Fruit fly (Drosophila melanogaster) whole organism, pupa: Measurements from ENCODE around the gene RhoU.
A peak's percentile ranks its signal among the peaks of the same experiment; 100 is the strongest.

ENCODE experiments used
- CG10348 ChIP-seq: fragments of 200-800 bp; sonication (Bioruptor generic); IDR thresholded peaks from 2 replicates; pipeline ENCODE4 v1.3.6; 2022; ENCODE audit warnings: missing biosample characterization, missing genetic modification characterization
- CG12605 ChIP-seq: fragments of 200-800 bp; sonication (Bioruptor generic); IDR thresholded peaks from 2 replicates; pipeline ENCODE4 v1.3.6; 2022; ENCODE audit warnings: missing biosample characterization, missing genetic modification characterization
- CG13204 ChIP-seq: fragments of 200-800 bp; sonication (Bioruptor generic); optimal IDR thresholded peaks from 2 replicates; lab custom pipeline; 2018; ENCODE audit warnings: missing biosample characterization, mild to moderate bottlenecking, missing genetic modification characterization, moderate library complexity
- CG14655 ChIP-seq: fragments of 200-800 bp; sonication (Bioruptor generic); optimal IDR thresholded peaks from 3 replicates; lab custom pipeline; 2017; ENCODE audit warnings: mild to moderate bottlenecking, missing biosample characterization, missing genetic modification reagents, missing genetic modification characterization
- CG15710 ChIP-seq: fragments of 200-800 bp; sonication (Bioruptor generic); optimal IDR thresholded peaks from 2 replicates; lab custom pipeline; 2018; ENCODE audit warnings: missing biosample characterization, mild to moderate bottlenecking, missing genetic modification characterization, moderate library complexity
- CG17806 ChIP-seq: fragments of 200-800 bp; sonication (Bioruptor generic); optimal IDR thresholded peaks from 2 replicates; lab custom pipeline; 2018; ENCODE audit warnings: missing biosample characterization, mild to moderate bottlenecking, missing genetic modification characterization, moderate library complexity
- CG32121 ChIP-seq: fragments of 200-800 bp; sonication (Bioruptor generic); IDR thresholded peaks from 2 replicates; pipeline ENCODE4 v1.3.6; 2022; ENCODE audit warnings: missing biosample characterization, missing genetic modification characterization
- CG34367 ChIP-seq: fragments of 200-800 bp; sonication (Bioruptor generic); optimal IDR thresholded peaks from 2 replicates; lab custom pipeline; 2018; ENCODE audit warnings: missing biosample characterization, mild to moderate bottlenecking, missing genetic modification characterization
- CG4496 ChIP-seq: fragments of 200-800 bp; sonication (Bioruptor generic); IDR thresholded peaks from 3 replicates; pipeline ENCODE4 v1.3.6; 2022; ENCODE audit warnings: missing biosample characterization, missing genetic modification characterization
- CG8159 ChIP-seq: fragments of 200-800 bp; sonication (Bioruptor generic); optimal IDR thresholded peaks from 3 replicates; lab custom pipeline; 2018; ENCODE audit warnings: missing biosample characterization, mild to moderate bottlenecking, missing genetic modification characterization, moderate library complexity
- CG8301 ChIP-seq: fragments of 200-800 bp; sonication (Bioruptor generic); optimal IDR thresholded peaks from 2 replicates; lab custom pipeline; 2018; ENCODE audit warnings: missing biosample characterization, mild to moderate bottlenecking, missing genetic modification characterization
- CG9948 ChIP-seq: fragments of 200-800 bp; sonication (Bioruptor generic); optimal IDR thresholded peaks from 2 replicates; lab custom pipeline; 2018; ENCODE audit warnings: missing biosample characterization, mild to moderate bottlenecking, missing genetic modification characterization, moderate library complexity
- D1 ChIP-seq: fragments of 200-800 bp; sonication (Bioruptor generic); optimal IDR thresholded peaks from 2 replicates; lab custom pipeline; 2018; ENCODE audit warnings: missing biosample characterization, mild to moderate bottlenecking, missing genetic modification characterization, moderate library complexity
- EcR ChIP-seq: fragments of 200-800 bp; sonication (Bioruptor generic); optimal IDR thresholded peaks from 3 replicates; lab custom pipeline; 2019; ENCODE audit warnings: missing biosample characterization, missing genetic modification characterization, mild to moderate bottlenecking, moderate library complexity, missing genetic modification reagents
- Ets98B ChIP-seq: fragments of 200-800 bp; sonication (Bioruptor generic); IDR thresholded peaks from 2 replicates; pipeline ENCODE4 v1.3.6; 2022; ENCODE audit warnings: missing biosample characterization, missing genetic modification characterization
- Pif1A ChIP-seq: fragments of 200-800 bp; sonication (Bioruptor generic); optimal IDR thresholded peaks from 3 replicates; lab custom pipeline; 2016; ENCODE audit warnings: missing biosample characterization, missing genetic modification characterization
- Pif1B ChIP-seq: fragments of 200-800 bp; sonication (Bioruptor generic); optimal IDR thresholded peaks from 3 replicates; lab custom pipeline; 2016; ENCODE audit warnings: missing biosample characterization, missing genetic modification characterization
- Snoo ChIP-seq: fragments of 200-800 bp; sonication (Bioruptor generic); optimal IDR thresholded peaks from 3 replicates; lab custom pipeline; 2017; ENCODE audit warnings: missing biosample characterization, mild to moderate bottlenecking, missing genetic modification characterization, inconsistent platforms
- fd96Ca ChIP-seq: fragments of 200-800 bp; sonication (Bioruptor generic); IDR thresholded peaks from 3 replicates; pipeline ENCODE4 v1.3.6; 2022; ENCODE audit warnings: missing biosample characterization, missing genetic modification characterization
- gl ChIP-seq: fragments of 200-800 bp; sonication (Bioruptor generic); optimal IDR thresholded peaks from 2 replicates; lab custom pipeline; 2018; ENCODE audit warnings: missing biosample characterization, mild to moderate bottlenecking, missing genetic modification characterization
- rn ChIP-seq: fragments of 200-800 bp; sonication (Bioruptor generic); IDR thresholded peaks from 2 replicates; pipeline ENCODE4 v1.3.6; 2022; ENCODE audit warnings: missing biosample characterization, missing genetic modification characterization

Gene RhoU

DNA sequence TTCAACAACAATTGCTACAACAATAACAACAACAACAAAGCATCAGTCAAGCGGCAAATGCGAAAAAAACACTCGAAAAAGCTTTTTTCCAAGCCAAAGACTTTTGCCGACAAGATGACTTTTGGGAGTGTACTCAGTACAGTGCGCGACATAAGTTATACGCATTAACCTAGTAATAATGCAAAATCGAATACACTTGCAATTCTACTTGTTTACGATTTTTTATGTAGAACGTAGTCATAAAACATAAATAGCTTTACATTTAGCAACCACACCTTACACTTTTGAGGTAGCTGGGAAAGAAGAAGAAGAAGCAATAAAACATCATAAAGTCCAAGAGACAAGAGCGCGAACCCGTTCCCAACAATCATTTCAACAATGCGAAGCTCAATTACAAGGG is 18.1 kb downstream of the RhoU start:
- TF ChIP-seq CG12605 (GFP tag; lab: Robert Waterston, UW) (peak; percentile 56), fd96Ca (GFP tag; lab: Robert Waterston, UW) (peak; percentile 67; the same call in 1 of the 3 replicates), CG4496 (peak; percentile 89), EcR (GFP tag; lab: Kevin White, UChicago) (no peak), Pif1A (GFP tag; lab: Kevin White, UChicago) (peak; percentile 61), CG10348 (GFP tag; lab: Robert Waterston, UW) (no peak), CG32121 (peak; percentile 66; the same call in 1 of the 2 replicates), CG14655 (GFP tag; lab: Kevin White, UChicago) (peak; percentile 50), rn (no peak), CG9948 (peak; percentile 38), CG8301 (peak; percentile 20), CG13204 (GFP tag; lab: Kevin White, UChicago) (no peak), Snoo (tag; lab: Kevin White, UChicago) (peak; percentile 67), CG15710 (tag; lab: Kevin White, UChicago) (peak; percentile 49), CG34367 (tag; lab: Kevin White, UChicago) (peak; percentile 37), CG17806 (tag; lab: Kevin White, UChicago) (peak; percentile 32), Ets98B (peak; percentile 76), gl (peak; percentile 6), Pif1B (GFP tag; lab: Kevin White, UChicago) (peak; percentile 53), D1 (tag; lab: Kevin White, UChicago) (peak; percentile 14), CG8159 (tag; lab: Kevin White, UChicago) (peak; percentile 53)

DNA sequence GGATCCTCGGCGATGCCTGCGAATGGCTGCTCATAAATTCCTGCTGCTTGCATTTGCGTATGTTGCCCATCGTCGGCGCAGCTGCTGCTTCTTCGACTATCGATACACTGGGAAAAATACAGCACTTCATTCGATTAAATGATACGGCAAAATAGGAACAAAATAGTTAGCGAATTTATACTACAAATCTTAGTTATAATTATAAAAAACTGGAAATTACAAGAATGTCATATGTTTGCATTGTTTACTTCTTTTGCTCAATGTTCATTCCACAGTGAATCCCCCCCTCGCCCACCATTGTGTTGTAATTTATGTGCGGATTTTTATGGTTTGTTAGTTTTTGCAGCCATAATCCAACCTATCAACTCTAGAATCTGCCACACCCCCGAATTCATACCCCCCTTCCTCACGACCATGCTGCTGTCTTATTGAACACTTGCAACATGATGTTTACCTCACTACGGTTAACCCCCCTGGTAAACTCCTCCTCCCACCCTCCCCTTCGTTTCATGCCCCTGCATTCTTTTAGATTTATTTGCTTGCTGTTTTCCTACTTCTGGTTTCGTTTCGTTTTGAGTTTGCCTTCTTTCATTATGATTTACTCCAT is 19.5 kb downstream of the RhoU start:
- TF ChIP-seq CG17806 (tag; lab: Kevin White, UChicago): peak; percentile 76
- TF ChIP-seq fd96Ca (GFP tag; lab: Robert Waterston, UW): peak; percentile 90
- TF ChIP-seq CG8159 (tag; lab: Kevin White, UChicago): peak; percentile 81
- peak; percentile 71 for TF ChIP-seq CG8301
- peak; percentile 27 for TF ChIP-seq CG13204 (GFP tag; lab: Kevin White, UChicago)
- peak; percentile 27 for TF ChIP-seq gl
- TF ChIP-seq rn: peak; percentile 53; the same call in 1 of the 2 replicates
- TF ChIP-seq CG12605 (GFP tag; lab: Robert Waterston, UW): peak; percentile 80
- no peak for TF ChIP-seq EcR (GFP tag; lab: Kevin White, UChicago)
- peak; percentile 78 for TF ChIP-seq CG9948
- peak; percentile 73 for TF ChIP-seq CG15710 (tag; lab: Kevin White, UChicago)
- no peak for TF ChIP-seq D1 (tag; lab: Kevin White, UChicago)
- no peak for TF ChIP-seq CG10348 (GFP tag; lab: Robert Waterston, UW)
- peak; percentile 91 for TF ChIP-seq CG4496
- TF ChIP-seq Pif1A (GFP tag; lab: Kevin White, UChicago): peak; percentile 63
- peak; percentile 80 for TF ChIP-seq Ets98B
- peak; percentile 79 for TF ChIP-seq CG14655 (GFP tag; lab: Kevin White, UChicago)
- TF ChIP-seq Snoo (tag; lab: Kevin White, UChicago): no peak
- TF ChIP-seq CG32121: peak; percentile 67
- peak; percentile 75 for TF ChIP-seq CG34367 (tag; lab: Kevin White, UChicago)
- TF ChIP-seq Pif1B (GFP tag; lab: Kevin White, UChicago): peak; percentile 64

DNA sequence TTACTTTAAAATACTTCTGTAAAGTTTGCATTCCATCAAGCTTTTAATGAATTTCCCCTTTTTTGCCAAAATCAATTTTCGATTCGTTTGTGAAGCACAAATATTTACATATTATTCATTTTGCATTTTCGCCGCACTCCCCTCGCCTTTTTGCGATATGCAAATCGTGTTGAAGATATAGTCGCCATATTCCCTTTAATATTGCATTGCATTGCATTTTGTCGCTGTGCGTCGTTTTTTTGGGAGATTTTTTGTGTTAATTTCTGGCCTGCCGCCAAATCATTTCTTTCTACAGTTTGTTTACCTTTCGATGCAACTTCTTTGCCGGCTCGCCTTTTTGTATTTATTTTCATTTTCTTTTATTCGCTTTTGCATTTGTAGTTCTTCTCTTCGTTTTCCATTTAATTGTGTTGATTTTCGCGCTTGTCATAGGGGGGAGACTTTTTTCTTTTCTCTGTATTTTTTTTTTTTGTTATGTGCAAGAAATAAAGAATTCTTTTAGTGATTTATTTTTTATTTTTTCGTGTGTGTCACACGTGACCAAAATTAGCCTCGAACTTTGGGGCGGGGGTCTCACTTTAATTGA is 20.3 kb downstream of the RhoU start:
- TF ChIP-seq Snoo (tag; lab: Kevin White, UChicago): no peak
- TF ChIP-seq CG14655 (GFP tag; lab: Kevin White, UChicago): peak; percentile 41
- TF ChIP-seq CG9948: no peak
- TF ChIP-seq CG13204 (GFP tag; lab: Kevin White, UChicago): no peak
- peak; percentile 14 for TF ChIP-seq Pif1A (GFP tag; lab: Kevin White, UChicago)
- TF ChIP-seq CG17806 (tag; lab: Kevin White, UChicago): no peak
- TF ChIP-seq rn: peak; percentile 67; the same call in 1 of the 2 replicates
- TF ChIP-seq CG4496: peak; percentile 90
- no peak for TF ChIP-seq Pif1B (GFP tag; lab: Kevin White, UChicago)
- no peak for TF ChIP-seq gl
- TF ChIP-seq D1 (tag; lab: Kevin White, UChicago): no peak
- TF ChIP-seq fd96Ca (GFP tag; lab: Robert Waterston, UW): peak; percentile 77
- no peak for TF ChIP-seq CG15710 (tag; lab: Kevin White, UChicago)
- no peak for TF ChIP-seq EcR (GFP tag; lab: Kevin White, UChicago)
- TF ChIP-seq CG32121: peak; percentile 79
- no peak for TF ChIP-seq CG8301
- peak; percentile 90 for TF ChIP-seq Ets98B
- TF ChIP-seq CG8159 (tag; lab: Kevin White, UChicago): no peak
- no peak for TF ChIP-seq CG10348 (GFP tag; lab: Robert Waterston, UW)
- TF ChIP-seq CG34367 (tag; lab: Kevin White, UChicago): no peak
- peak; percentile 80 for TF ChIP-seq CG12605 (GFP tag; lab: Robert Waterston, UW)
- TF ChIP-seq, all 21 proteins: peak for 8

DNA sequence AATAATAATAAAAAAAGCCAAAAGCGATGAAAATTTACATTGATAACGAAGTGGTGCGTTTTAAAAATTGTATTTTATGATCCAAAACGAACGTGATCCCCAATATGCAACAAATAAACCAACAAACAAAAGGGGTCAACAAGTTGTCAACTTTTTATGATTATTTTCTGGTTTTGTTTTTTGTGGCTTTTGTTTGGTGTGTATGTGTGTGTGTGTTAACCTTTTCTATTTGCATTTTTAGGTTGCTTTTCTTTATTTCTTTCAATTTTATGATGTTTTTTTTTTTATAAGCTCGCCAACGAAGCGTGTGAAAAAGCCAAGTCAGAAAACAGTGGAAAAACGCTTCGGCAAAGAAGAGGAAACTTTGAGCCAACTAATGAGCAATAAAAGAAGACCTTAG is 22.0 kb downstream of the RhoU start:
- TF ChIP-seq Pif1A (GFP tag; lab: Kevin White, UChicago) (no peak), CG17806 (tag; lab: Kevin White, UChicago) (no peak), CG14655 (GFP tag; lab: Kevin White, UChicago) (no peak), Pif1B (GFP tag; lab: Kevin White, UChicago) (no peak), CG32121 (no peak), D1 (tag; lab: Kevin White, UChicago) (no peak), EcR (GFP tag; lab: Kevin White, UChicago) (no peak), CG8159 (tag; lab: Kevin White, UChicago) (no peak), CG12605 (GFP tag; lab: Robert Waterston, UW) (no peak), CG10348 (GFP tag; lab: Robert Waterston, UW) (no peak), CG8301 (no peak), CG13204 (GFP tag; lab: Kevin White, UChicago) (no peak), Snoo (tag; lab: Kevin White, UChicago) (no peak), fd96Ca (GFP tag; lab: Robert Waterston, UW) (no peak), CG4496 (no peak)
